Fruit fly (Drosophila melanogaster) whole organism, adult: ENCODE measurements around the gene Atf3.
A peak's percentile ranks its signal among the peaks of the same experiment; 100 is the strongest.

Experiments used
- CG12768 ChIP-seq: fragments of 200-800 bp; sonication (Bioruptor generic); optimal IDR thresholded peaks from 2 replicates; lab custom pipeline; 2017; ENCODE audit warnings: missing biosample characterization, missing genetic modification characterization, mild to moderate bottlenecking, moderate library complexity, missing genetic modification reagents
- CG1620 ChIP-seq: fragments of 200-800 bp; sonication (Bioruptor generic); optimal IDR thresholded peaks from 2 replicates; lab custom pipeline; 2016; ENCODE audit warnings: missing biosample characterization, missing genetic modification characterization
- CG33017 ChIP-seq: fragments of 200-800 bp; sonication (Bioruptor generic); optimal IDR thresholded peaks from 2 replicates; lab custom pipeline; 2018; ENCODE audit warnings: missing biosample characterization, mild to moderate bottlenecking, missing genetic modification characterization, moderate library complexity
- CG5204 ChIP-seq: fragments of 200-800 bp; sonication (Bioruptor generic); optimal IDR thresholded peaks from 2 replicates; lab custom pipeline; 2016; ENCODE audit warnings: missing biosample characterization, missing genetic modification characterization
- CG7101 ChIP-seq: fragments of 200-800 bp; sonication (Bioruptor generic); optimal IDR thresholded peaks from 2 replicates; lab custom pipeline; 2018; ENCODE audit warnings: missing biosample characterization, mild to moderate bottlenecking, missing genetic modification characterization, moderate library complexity
- Crg-1 ChIP-seq: fragments of 200-800 bp; sonication (Bioruptor generic); optimal IDR thresholded peaks from 2 replicates; lab custom pipeline; 2016; ENCODE audit warnings: missing biosample characterization, missing genetic modification characterization
- Mnt ChIP-seq: fragments of 200-800 bp; sonication (Bioruptor generic); optimal IDR thresholded peaks from 2 replicates; lab custom pipeline; 2016; ENCODE audit warnings: missing biosample characterization, mild to moderate bottlenecking, missing genetic modification characterization
- bab1 ChIP-seq: fragments of 200-800 bp; sonication (Bioruptor generic); optimal IDR thresholded peaks from 3 replicates; lab custom pipeline; 2019; ENCODE audit warnings: missing biosample characterization, mild to moderate bottlenecking, missing genetic modification characterization, moderate library complexity
- cic ChIP-seq: fragments of 200-800 bp; sonication (Bioruptor generic); optimal IDR thresholded peaks from 2 replicates; lab custom pipeline; 2017; ENCODE audit warnings: missing biosample characterization, mild to moderate bottlenecking, missing genetic modification characterization, moderate library complexity
- kay ChIP-seq: fragments of 200-800 bp; sonication (Bioruptor generic); peaks from one replicate; lab custom pipeline; 2016; ENCODE audit warnings: missing biosample characterization, missing genetic modification characterization, borderline replicate concordance
- pad ChIP-seq: fragments of 200-800 bp; sonication (Bioruptor generic); optimal IDR thresholded peaks from 3 replicates; lab custom pipeline; 2017; ENCODE audit warnings: missing biosample characterization, missing genetic modification characterization, mild to moderate bottlenecking, moderate library complexity, missing genetic modification reagents
- tj ChIP-seq: fragments of 200-800 bp; sonication (Bioruptor generic); optimal IDR thresholded peaks from 3 replicates; lab custom pipeline; 2017; ENCODE audit warnings: missing biosample characterization, mild to moderate bottlenecking, missing genetic modification characterization, moderate library complexity
- toe ChIP-seq: fragments of 200-800 bp; sonication (Bioruptor generic); optimal IDR thresholded peaks from 2 replicates; lab custom pipeline; 2016; ENCODE audit warnings: missing biosample characterization, missing genetic modification characterization

DNA sequence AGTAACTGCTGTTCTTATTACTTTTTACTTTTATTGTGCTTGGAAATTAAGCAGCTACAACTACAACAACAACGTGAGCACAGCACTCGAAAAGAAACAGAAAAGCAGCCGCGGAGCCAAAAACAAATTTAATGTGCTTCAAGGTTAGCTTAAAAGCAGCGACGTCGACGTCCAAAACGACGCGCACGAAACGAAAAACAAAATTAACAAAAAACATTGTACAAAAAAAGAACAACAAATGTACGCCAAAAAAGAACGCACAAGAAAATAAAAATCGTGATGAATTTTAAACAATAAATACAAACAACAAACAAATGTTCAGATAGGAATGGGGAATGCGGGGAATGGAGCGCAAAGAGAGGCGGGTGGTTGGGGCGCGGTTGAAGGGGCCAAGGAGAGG, 4.0 kb downstream of the Atf3 start:
- TF ChIP-seq kay (GFP tag; lab: Kevin White, UChicago) (no peak), cic (GFP tag; lab: Kevin White, UChicago) (no peak), CG12768 (no peak), toe (GFP tag; lab: Kevin White, UChicago) (no peak), Mnt (GFP tag; lab: Kevin White, UChicago) (no peak), bab1 (GFP tag; lab: Kevin White, UChicago) (no peak), CG1620 (no peak), CG5204 (GFP tag; lab: Kevin White, UChicago) (no peak), pad (GFP tag; lab: Kevin White, UChicago) (no peak), CG7101 (no peak), CG33017 (tag; lab: Kevin White, UChicago) (no peak), Crg-1 (GFP tag; lab: Kevin White, UChicago) (no peak), tj (GFP tag; lab: Kevin White, UChicago) (peak; percentile 35)
